Fruit fly (Drosophila melanogaster) whole organism, embryonic: Measurements from ENCODE around the gene Rbp6.

Source experiments
- ATbp ChIP-seq: fragments of 200-800 bp; sonication (Bioruptor generic); optimal IDR thresholded peaks from 2 replicates; lab custom pipeline; 2017; ENCODE audit warnings: missing biosample characterization, mild to moderate bottlenecking, missing genetic modification characterization, missing genetic modification reagents
- Blimp-1 ChIP-seq: fragments of 200-800 bp; sonication (Bioruptor generic); optimal IDR thresholded peaks from 3 replicates; lab custom pipeline; 2018; ENCODE audit warnings: missing biosample characterization, missing genetic modification characterization, mild to moderate bottlenecking, moderate library complexity, missing genetic modification reagents
- CG10462 ChIP-seq: fragments of 200-800 bp; sonication (Bioruptor generic); optimal IDR thresholded peaks from 2 replicates; lab custom pipeline; 2016; ENCODE audit warnings: missing biosample characterization, missing genetic modification characterization
- CG10654 ChIP-seq: fragments of 200-800 bp; sonication (Bioruptor generic); optimal IDR thresholded peaks from 2 replicates; lab custom pipeline; 2016; ENCODE audit warnings: missing biosample characterization, missing genetic modification characterization
- CG11504 ChIP-seq: fragments of 200-800 bp; sonication (Bioruptor generic); optimal IDR thresholded peaks from 3 replicates; lab custom pipeline; 2019; ENCODE audit warnings: missing biosample characterization, mild to moderate bottlenecking, missing genetic modification characterization, moderate library complexity
- CG11695 ChIP-seq: fragments of 200-800 bp; sonication (Bioruptor generic); IDR thresholded peaks from 3 replicates; pipeline ENCODE4 v1.3.6; 2022; ENCODE audit warnings: missing biosample characterization, missing genetic modification characterization
- CG13287 ChIP-seq: fragments of 200-800 bp; sonication (Bioruptor generic); IDR thresholded peaks from 2 replicates; pipeline ENCODE4 v1.3.6; 2022; ENCODE audit warnings: missing biosample characterization, missing genetic modification characterization; ENCODE audit not compliant: partially characterized antibody
- CG13424 ChIP-seq: fragments of 200-800 bp; sonication (Bioruptor generic); optimal IDR thresholded peaks from 2 replicates; lab custom pipeline; 2019; ENCODE audit warnings: missing biosample characterization, mild to moderate bottlenecking, missing genetic modification characterization, moderate library complexity
- CG15514 ChIP-seq: fragments of 200-800 bp; sonication (Bioruptor generic); optimal IDR thresholded peaks from 3 replicates; lab custom pipeline; 2017; ENCODE audit warnings: missing biosample characterization, missing genetic modification characterization, mild to moderate bottlenecking, moderate library complexity, missing genetic modification reagents
- CG17186 ChIP-seq: fragments of 200-800 bp; sonication (Bioruptor generic); optimal IDR thresholded peaks from 3 replicates; lab custom pipeline; 2017; ENCODE audit warnings: missing biosample characterization, missing genetic modification reagents, missing genetic modification characterization
- CG17359 ChIP-seq: fragments of 200-800 bp; sonication (Bioruptor generic); optimal IDR thresholded peaks from 3 replicates; lab custom pipeline; 2018; ENCODE audit warnings: missing biosample characterization, mild to moderate bottlenecking, missing genetic modification characterization, moderate library complexity
- CG2678 ChIP-seq: fragments of 200-800 bp; sonication (Bioruptor generic); optimal IDR thresholded peaks from 3 replicates; lab custom pipeline; 2019; ENCODE audit warnings: missing biosample characterization, mild to moderate bottlenecking, missing genetic modification characterization, moderate library complexity
- CG2712 ChIP-seq: fragments of 200-800 bp; optimal IDR thresholded peaks from 3 replicates; lab custom pipeline; 2019; ENCODE audit warnings: missing biosample characterization, mild to moderate bottlenecking, missing genetic modification characterization, moderate library complexity
- CG3163 ChIP-seq: fragments of 200-800 bp; sonication (Bioruptor generic); optimal IDR thresholded peaks from 3 replicates; lab custom pipeline; 2016; ENCODE audit warnings: missing biosample characterization, missing genetic modification characterization
- CG4820 ChIP-seq: fragments of 200-800 bp; sonication (Bioruptor generic); optimal IDR thresholded peaks from 3 replicates; lab custom pipeline; 2016; ENCODE audit warnings: missing biosample characterization, missing genetic modification characterization
- CG7839 ChIP-seq: fragments of 200-800 bp; sonication (Bioruptor generic); optimal IDR thresholded peaks from 3 replicates; lab custom pipeline; 2018; ENCODE audit warnings: missing biosample characterization, mild to moderate bottlenecking, missing genetic modification characterization, moderate library complexity
- CG9437 ChIP-seq: fragments of 200-800 bp; sonication (Bioruptor generic); optimal IDR thresholded peaks from 2 replicates; lab custom pipeline; 2018; ENCODE audit warnings: missing biosample characterization, mild to moderate bottlenecking, missing genetic modification characterization
- CTCF ChIP-seq: fragments of 200-800 bp; sonication (Bioruptor generic); optimal IDR thresholded peaks from 2 replicates; lab custom pipeline; 2017; ENCODE audit warnings: missing biosample characterization, mild to moderate bottlenecking, missing genetic modification characterization, moderate library complexity
- CoRest ChIP-seq: fragments of 200-800 bp; sonication (Bioruptor generic); optimal IDR thresholded peaks from 3 replicates; lab custom pipeline; 2018; ENCODE audit warnings: missing biosample characterization, mild to moderate bottlenecking, missing genetic modification characterization, moderate library complexity
- D19A ChIP-seq: fragments of 200-800 bp; optimal IDR thresholded peaks from 3 replicates; lab custom pipeline; 2019; ENCODE audit warnings: missing biosample characterization, mild to moderate bottlenecking, missing genetic modification characterization, moderate library complexity
- Ets65A ChIP-seq: fragments of 200-800 bp; sonication (Bioruptor generic); peaks from one replicate; lab custom pipeline; 2016; ENCODE audit warnings: missing biosample characterization, missing genetic modification characterization
- HmgD ChIP-seq: fragments of 200-800 bp; sonication (Bioruptor generic); optimal IDR thresholded peaks from 3 replicates; lab custom pipeline; 2016; ENCODE audit warnings: missing biosample characterization, missing genetic modification characterization
- Hr51 ChIP-seq, 2 experiments: fragments of 200-800 bp; sonication (Bioruptor generic); optimal IDR thresholded peaks; 2 replicates in 1 of 2; 3 replicates in 1 of 2; lab custom pipeline; 2016 to 2018; ENCODE audit warnings: missing biosample characterization in 2 of 2, missing genetic modification characterization in 2 of 2, mild to moderate bottlenecking in 1 of 2, moderate library complexity in 1 of 2
- Hsf ChIP-seq: fragments of 200-800 bp; sonication (Bioruptor generic); optimal IDR thresholded peaks from 3 replicates; lab custom pipeline; 2016; ENCODE audit warnings: missing biosample characterization, missing genetic modification characterization
- Sox102F ChIP-seq: fragments of 200-800 bp; sonication (Bioruptor generic); optimal IDR thresholded peaks from 2 replicates; lab custom pipeline; 2018; ENCODE audit warnings: missing biosample characterization, mild to moderate bottlenecking, missing genetic modification characterization, moderate library complexity
- Trl ChIP-seq, 3 experiments: fragments of >200 bp in 2 of 3; fragments of 200-800 bp in 1 of 3; sonication (Bioruptor generic) in 1 of 3; optimal IDR thresholded peaks; 2 replicates in 1 of 3; 3 replicates in 2 of 3; lab custom pipeline; 2016 to 2017; ENCODE audit warnings: missing biosample characterization in 1 of 3, missing genetic modification characterization in 1 of 3
- chn ChIP-seq: fragments of 200-800 bp; sonication (Bioruptor generic); optimal IDR thresholded peaks from 2 replicates; lab custom pipeline; 2016; ENCODE audit warnings: missing biosample characterization, missing genetic modification characterization
- ci ChIP-seq: fragments of 200-800 bp; sonication (Bioruptor generic); IDR thresholded peaks from 3 replicates; pipeline ENCODE4 v1.3.6; 2022; ENCODE audit warnings: missing biosample characterization, missing genetic modification characterization
- dmrt99B ChIP-seq: fragments of 200-800 bp; sonication (Bioruptor generic); optimal IDR thresholded peaks from 2 replicates; lab custom pipeline; 2018; ENCODE audit warnings: missing biosample characterization, mild to moderate bottlenecking, missing genetic modification characterization, moderate library complexity
- fd96Cb ChIP-seq: fragments of 200-800 bp; sonication (Bioruptor generic); optimal IDR thresholded peaks from 2 replicates; lab custom pipeline; 2018; ENCODE audit warnings: missing biosample characterization, mild to moderate bottlenecking, missing genetic modification characterization, moderate library complexity
- gem ChIP-seq: fragments of 200-800 bp; sonication (Bioruptor generic); optimal IDR thresholded peaks from 2 replicates; lab custom pipeline; 2019; ENCODE audit warnings: missing biosample characterization, mild to moderate bottlenecking, missing genetic modification characterization, moderate library complexity
- ham ChIP-seq: fragments of 200-800 bp; sonication (Bioruptor generic); IDR thresholded peaks from 2 replicates; pipeline ENCODE4 v1.3.6; 2022; ENCODE audit warnings: missing biosample characterization, missing genetic modification characterization
- hkb ChIP-seq, 2 experiments: fragments of 200-800 bp in 1 of 2; fragments of >200 bp in 1 of 2; sonication (Bioruptor generic) in 1 of 2; IDR thresholded peaks in 1 of 2; optimal IDR thresholded peaks in 1 of 2; 2 replicates each; pipeline versions ENCODE4 v1.3.6 to Lab custom; 2017 to 2022; ENCODE audit warnings: missing biosample characterization in 1 of 2, missing genetic modification characterization in 1 of 2
- mam ChIP-seq: fragments of 200-800 bp; sonication (Bioruptor generic); optimal IDR thresholded peaks from 3 replicates; lab custom pipeline; 2016; ENCODE audit warnings: missing biosample characterization, missing genetic modification characterization
- nmo ChIP-seq: fragments of 200-800 bp; sonication (Bioruptor generic); optimal IDR thresholded peaks from 2 replicates; lab custom pipeline; 2018; ENCODE audit warnings: missing biosample characterization, mild to moderate bottlenecking, missing genetic modification characterization, moderate library complexity
- phol ChIP-seq: fragments of 200-800 bp; sonication (Bioruptor generic); optimal IDR thresholded peaks from 3 replicates; lab custom pipeline; 2018; ENCODE audit warnings: missing biosample characterization, mild to moderate bottlenecking, missing genetic modification characterization, moderate library complexity
- row ChIP-seq: fragments of 200-800 bp; sonication (Bioruptor generic); IDR thresholded peaks from 3 replicates; pipeline ENCODE4 v1.3.6; 2022; ENCODE audit warnings: missing biosample characterization, missing genetic modification characterization
- sens-2 ChIP-seq: fragments of 200-800 bp; sonication (Bioruptor generic); IDR thresholded peaks from 2 replicates; pipeline ENCODE4 v1.3.6; 2022; ENCODE audit warnings: missing biosample characterization, missing genetic modification characterization
- sisA ChIP-seq: fragments of 200-800 bp; sonication (Bioruptor generic); IDR thresholded peaks from 2 replicates; pipeline ENCODE4 v1.3.6; 2022; ENCODE audit warnings: missing biosample characterization, missing genetic modification characterization
- sob ChIP-seq: fragments of 200-800 bp; sonication (Bioruptor generic); IDR thresholded peaks from 2 replicates; pipeline ENCODE4 v1.3.6; 2022; ENCODE audit warnings: missing biosample characterization, missing genetic modification characterization
- ssp ChIP-seq: fragments of 200-800 bp; sonication (Bioruptor generic); IDR thresholded peaks from 2 replicates; pipeline ENCODE4 v1.3.6; 2022; ENCODE audit warnings: missing biosample characterization, missing genetic modification characterization
- tin ChIP-seq: fragments of 200-800 bp; sonication (Bioruptor generic); optimal IDR thresholded peaks from 3 replicates; lab custom pipeline; 2016; ENCODE audit warnings: missing biosample characterization, missing genetic modification characterization
- unc-4 ChIP-seq: fragments of 200-800 bp; sonication (Bioruptor generic); IDR thresholded peaks from 2 replicates; pipeline ENCODE4 v1.3.6; 2022; ENCODE audit warnings: missing biosample characterization, missing genetic modification characterization; ENCODE audit not compliant: partially characterized antibody
- unpg ChIP-seq: fragments of 200-800 bp; sonication (Bioruptor generic); optimal IDR thresholded peaks from 3 replicates; lab custom pipeline; 2018; ENCODE audit warnings: missing biosample characterization, mild to moderate bottlenecking, missing genetic modification characterization, moderate library complexity
- zen ChIP-seq: fragments of 200-800 bp; sonication (Bioruptor generic); optimal IDR thresholded peaks from 3 replicates; lab custom pipeline; 2018; ENCODE audit warnings: missing biosample characterization, mild to moderate bottlenecking, missing genetic modification characterization, moderate library complexity
- zfh1 ChIP-seq: fragments of 200-800 bp; sonication (Bioruptor generic); IDR thresholded peaks from 3 replicates; pipeline ENCODE4 v1.3.6; 2022; ENCODE audit warnings: missing biosample characterization, missing genetic modification characterization

Gene Rbp6

DNA sequence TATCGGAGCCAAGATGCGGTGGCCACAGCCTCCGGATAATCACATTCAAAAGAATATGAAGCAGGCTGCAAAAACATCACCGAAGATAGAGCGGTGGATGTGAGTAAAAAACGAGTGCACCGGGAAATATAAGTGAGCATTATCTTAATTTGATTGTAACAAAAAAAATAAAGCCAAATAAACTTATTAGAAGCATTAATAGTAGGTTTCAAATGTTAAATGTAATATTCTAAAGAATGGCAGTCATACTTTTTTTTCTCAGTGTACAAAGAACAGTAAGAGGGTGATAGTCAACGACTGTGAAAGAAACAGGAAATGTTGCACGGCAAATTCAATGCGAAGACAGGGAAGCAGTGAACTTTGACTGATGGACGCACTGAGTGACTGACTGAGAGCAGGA, 21.7 kb downstream of the Rbp6 start (continued):
- TF ChIP-seq Hr51 (GFP tag; optimal IDR thresholded peaks at IDR 0.05; lab: Kevin White, UChicago): peak in 1 of 2 experiments; percentile 31
- no peak for TF ChIP-seq ATbp (GFP tag; lab: Kevin White, UChicago)
- TF ChIP-seq unpg (GFP tag; lab: Kevin White, UChicago): peak; percentile 26
- peak; percentile 55 for TF ChIP-seq CG11504 (tag; lab: Kevin White, UChicago)
- 0 out of 3 replicates have a peak, but pooled peaks have one; percentile 36 for TF ChIP-seq ci (GFP tag; lab: Robert Waterston, UW)

DNA sequence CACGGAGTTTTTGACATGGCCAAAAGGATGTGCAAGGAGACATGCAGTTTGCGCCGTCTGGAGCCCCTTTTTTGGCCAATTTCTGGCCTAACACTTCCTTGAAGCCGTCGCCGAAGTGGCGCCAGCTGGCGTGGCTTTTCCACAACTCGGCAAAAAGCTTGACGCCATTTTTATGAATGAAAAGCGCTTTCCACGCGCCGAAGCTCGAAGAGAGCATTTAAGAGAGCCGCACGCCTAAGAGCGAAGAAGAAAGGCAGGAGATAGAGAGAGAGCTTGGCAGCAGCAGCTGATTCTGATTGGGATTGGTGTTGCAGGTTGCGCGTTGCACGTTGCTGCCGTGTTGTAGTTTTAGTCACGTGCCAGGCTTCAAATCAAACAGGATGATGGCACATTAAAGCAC, 26.4 kb downstream of the Rbp6 start:
- TF ChIP-seq ham (GFP tag; lab: Robert Waterston, UW): no peak
- TF ChIP-seq CG10462: no peak
- TF ChIP-seq phol: peak; percentile 18
- no peak for TF ChIP-seq HmgD (GFP tag; lab: Kevin White, UChicago)
- peak; percentile 18; the same call in 1 of the 2 replicates for TF ChIP-seq CG13287 (GFP tag; lab: Robert Waterston, UW)
- no peak for TF ChIP-seq CG10654 (GFP tag; lab: Kevin White, UChicago)
- peak; percentile 64 to 69 for TF ChIP-seq Trl (optimal IDR thresholded peaks at IDR 0.05; lab: Kevin White, UChicago)
- no peak for TF ChIP-seq Trl (GFP tag; optimal IDR thresholded peaks at IDR 0.05; lab: Kevin White, UChicago)
- TF ChIP-seq CTCF (GFP tag; lab: Kevin White, UChicago): peak; percentile 92
- TF ChIP-seq chn (GFP tag; lab: Kevin White, UChicago): no peak
- no peak for TF ChIP-seq CG17186 (GFP tag; lab: Kevin White, UChicago)
- no peak for TF ChIP-seq row (GFP tag; lab: Robert Waterston, UW)
- 0 out of 2 replicates have a peak, but pooled peaks have one; percentile 22 for TF ChIP-seq unc-4 (GFP tag; lab: Robert Waterston, UW)
- peak; percentile 96 for TF ChIP-seq CG3163 (GFP tag; lab: Kevin White, UChicago)
- no peak for TF ChIP-seq CG2678 (tag; lab: Kevin White, UChicago)
- TF ChIP-seq mam (GFP tag; lab: Kevin White, UChicago): no peak
- TF ChIP-seq CG4820: no peak

DNA sequence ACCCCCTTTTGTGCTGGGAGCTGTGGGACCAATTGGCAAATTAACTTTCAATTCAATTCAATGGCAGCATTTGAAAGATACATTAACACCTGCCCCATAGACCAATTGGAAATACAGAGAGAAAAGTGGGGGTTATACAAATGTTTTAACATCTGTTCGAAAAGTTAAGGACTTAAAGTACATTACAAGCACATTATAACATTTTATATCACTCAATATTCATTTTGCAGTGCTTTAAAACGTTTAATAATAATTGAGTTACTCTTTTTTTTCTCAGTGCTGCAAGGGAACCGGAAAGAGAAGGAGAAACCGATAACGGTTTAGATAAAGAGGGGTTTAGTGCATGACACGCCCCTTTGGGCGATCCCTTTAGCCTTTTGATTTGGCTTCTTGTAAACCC, 28.6 kb downstream of the Rbp6 start:
- no peak for TF ChIP-seq CG15514
- peak; percentile 25 for TF ChIP-seq CG13424 (tag; lab: Kevin White, UChicago)
- peak; percentile 56 for TF ChIP-seq gem
- TF ChIP-seq ssp (GFP tag; lab: Robert Waterston, UW): peak; percentile 29; the same call in 1 of the 2 replicates
- TF ChIP-seq CG17359: peak; percentile 26
- peak; percentile 49 for TF ChIP-seq CG2678 (tag; lab: Kevin White, UChicago)
- TF ChIP-seq Hsf: peak; percentile 20
- TF ChIP-seq CoRest (tag; lab: Kevin White, UChicago): no peak
- no peak for TF ChIP-seq CG9437 (GFP tag; lab: Kevin White, UChicago)
- peak; percentile 10 for TF ChIP-seq fd96Cb (tag; lab: Kevin White, UChicago)
- peak; percentile 30 for TF ChIP-seq CG2712 (tag; lab: Kevin White, UChicago)
- TF ChIP-seq hkb (optimal IDR thresholded peaks at IDR 0.05; lab: Kevin White, UChicago): no peak
- TF ChIP-seq hkb (GFP tag; IDR thresholded peaks at IDR 0.05; lab: Robert Waterston, UW): peak; percentile 29; the same call in 1 of the 2 replicates
- TF ChIP-seq unpg (GFP tag; lab: Kevin White, UChicago): peak; percentile 15
- peak; percentile 32 for TF ChIP-seq dmrt99B (tag; lab: Kevin White, UChicago)
- 0 out of 3 replicates have a peak, but pooled peaks have one; percentile 37 for TF ChIP-seq zfh1
- TF ChIP-seq Sox102F (GFP tag; lab: Kevin White, UChicago): peak; percentile 35
- peak; percentile 52 for TF ChIP-seq CG11504 (tag; lab: Kevin White, UChicago)
- TF ChIP-seq sob (GFP tag; lab: Robert Waterston, UW): peak; percentile 7; the same call in 1 of the 2 replicates
- TF ChIP-seq nmo: peak; percentile 39
- no peak for TF ChIP-seq CG11695
- TF ChIP-seq tin (GFP tag; lab: Kevin White, UChicago): peak; percentile 2
- peak; percentile 40 for TF ChIP-seq Blimp-1 (GFP tag; lab: Kevin White, UChicago)
- peak; percentile 45 for TF ChIP-seq CG7839
- peak; percentile 84 for TF ChIP-seq Ets65A (GFP tag; lab: Kevin White, UChicago)
- TF ChIP-seq sens-2 (GFP tag; lab: Robert Waterston, UW): no peak
- peak; percentile 12; the same call in 1 of the 2 replicates for TF ChIP-seq sisA (GFP tag; lab: Robert Waterston, UW)
- peak; percentile 9 for TF ChIP-seq D19A (tag; lab: Kevin White, UChicago)
- peak; percentile 47 for TF ChIP-seq zen (tag; lab: Kevin White, UChicago)
